Fruit fly (Drosophila melanogaster) whole organism, embryonic: ENCODE measurements around the gene CSN6.

Experiments
- Aef1 ChIP-seq: fragments of 200-800 bp; sonication (Bioruptor generic); IDR thresholded peaks from 3 replicates; pipeline ENCODE4 v1.3.6; 2022; ENCODE audit warnings: missing biosample characterization, missing genetic modification characterization
- B-H2 ChIP-seq: fragments of 200-800 bp; sonication (Bioruptor generic); optimal IDR thresholded peaks from 2 replicates; lab custom pipeline; 2018; ENCODE audit warnings: missing biosample characterization, mild to moderate bottlenecking, missing genetic modification characterization
- BEAF-32 ChIP-seq: fragments of 200-800 bp; sonication (Bioruptor generic); optimal IDR thresholded peaks from 3 replicates; lab custom pipeline; 2017; ENCODE audit warnings: missing biosample characterization, missing genetic modification characterization, mild to moderate bottlenecking, moderate library complexity, missing genetic modification reagents
- Blimp-1 ChIP-seq: fragments of 200-800 bp; sonication (Bioruptor generic); optimal IDR thresholded peaks from 3 replicates; lab custom pipeline; 2018; ENCODE audit warnings: missing biosample characterization, missing genetic modification characterization, mild to moderate bottlenecking, moderate library complexity, missing genetic modification reagents
- C15 ChIP-seq: fragments of 200-800 bp; sonication (Bioruptor generic); IDR thresholded peaks from 3 replicates; pipeline ENCODE4 v1.3.6; 2022; ENCODE audit warnings: missing biosample characterization, missing genetic modification characterization
- CG10267 ChIP-seq: fragments of 200-800 bp; sonication (Bioruptor generic); optimal IDR thresholded peaks from 2 replicates; lab custom pipeline; 2018; ENCODE audit warnings: missing biosample characterization, mild to moderate bottlenecking, missing genetic modification characterization, moderate library complexity
- CG10979 ChIP-seq: fragments of 200-800 bp; sonication (Bioruptor generic); optimal IDR thresholded peaks from 2 replicates; lab custom pipeline; 2018; ENCODE audit warnings: missing biosample characterization, mild to moderate bottlenecking, missing genetic modification characterization, moderate library complexity
- CG11504 ChIP-seq: fragments of 200-800 bp; sonication (Bioruptor generic); optimal IDR thresholded peaks from 3 replicates; lab custom pipeline; 2019; ENCODE audit warnings: missing biosample characterization, mild to moderate bottlenecking, missing genetic modification characterization, moderate library complexity
- CG12391 ChIP-seq: fragments of 200-800 bp; sonication (Bioruptor generic); optimal IDR thresholded peaks from 3 replicates; lab custom pipeline; 2018; ENCODE audit warnings: missing biosample characterization, mild to moderate bottlenecking, missing genetic modification characterization, moderate library complexity
- CG12744 ChIP-seq: fragments of 200-800 bp; sonication (Bioruptor generic); optimal IDR thresholded peaks from 2 replicates; lab custom pipeline; 2016; ENCODE audit warnings: missing biosample characterization, missing genetic modification characterization
- CG13424 ChIP-seq: fragments of 200-800 bp; sonication (Bioruptor generic); optimal IDR thresholded peaks from 2 replicates; lab custom pipeline; 2019; ENCODE audit warnings: missing biosample characterization, mild to moderate bottlenecking, missing genetic modification characterization, moderate library complexity
- CG15269 ChIP-seq: fragments of 200-800 bp; sonication (Bioruptor generic); optimal IDR thresholded peaks from 2 replicates; lab custom pipeline; 2018; ENCODE audit warnings: missing biosample characterization, mild to moderate bottlenecking, missing genetic modification characterization, moderate library complexity
- CG16779 ChIP-seq: fragments of 200-800 bp; sonication (Bioruptor generic); IDR thresholded peaks from 2 replicates; pipeline ENCODE4 v1.3.6; 2022; ENCODE audit warnings: missing biosample characterization, missing genetic modification characterization
- CG17361 ChIP-seq: fragments of 200-800 bp; sonication (Bioruptor generic); IDR thresholded peaks from 3 replicates; pipeline ENCODE4 v1.3.6; 2022; ENCODE audit warnings: missing biosample characterization, missing genetic modification characterization
- CG18262 ChIP-seq: fragments of 200-800 bp; optimal IDR thresholded peaks from 3 replicates; lab custom pipeline; 2019; ENCODE audit warnings: missing biosample characterization, mild to moderate bottlenecking, missing genetic modification characterization, moderate library complexity
- CG18599 ChIP-seq: fragments of 200-800 bp; sonication (Bioruptor generic); optimal IDR thresholded peaks from 3 replicates; lab custom pipeline; 2017; ENCODE audit warnings: missing biosample characterization, missing genetic modification characterization, mild to moderate bottlenecking, moderate library complexity, missing genetic modification reagents
- CG2678 ChIP-seq: fragments of 200-800 bp; sonication (Bioruptor generic); optimal IDR thresholded peaks from 3 replicates; lab custom pipeline; 2019; ENCODE audit warnings: missing biosample characterization, mild to moderate bottlenecking, missing genetic modification characterization, moderate library complexity
- CG2712 ChIP-seq: fragments of 200-800 bp; optimal IDR thresholded peaks from 3 replicates; lab custom pipeline; 2019; ENCODE audit warnings: missing biosample characterization, mild to moderate bottlenecking, missing genetic modification characterization, moderate library complexity
- CG30020 ChIP-seq: fragments of 200-800 bp; optimal IDR thresholded peaks from 2 replicates; lab custom pipeline; 2019; ENCODE audit warnings: missing biosample characterization, mild to moderate bottlenecking, missing genetic modification characterization, moderate library complexity
- CG31441 ChIP-seq: fragments of 200-800 bp; sonication (Bioruptor generic); IDR thresholded peaks from 2 replicates; pipeline ENCODE4 v1.3.6; 2022; ENCODE audit warnings: missing biosample characterization, missing genetic modification characterization
- CG3726 ChIP-seq: fragments of 200-800 bp; sonication (Bioruptor generic); IDR thresholded peaks from 3 replicates; pipeline ENCODE4, ENCODE4 v1.3.6; 2022; ENCODE audit warnings: missing biosample characterization, missing genetic modification characterization
- CG5953 ChIP-seq: fragments of 200-800 bp; sonication (Bioruptor generic); IDR thresholded peaks from 2 replicates; pipeline ENCODE4 v1.3.6; 2022; ENCODE audit warnings: missing biosample characterization, missing genetic modification characterization
- CG7556 ChIP-seq: fragments of 200-800 bp; sonication (Bioruptor generic); optimal IDR thresholded peaks from 2 replicates; lab custom pipeline; 2017; ENCODE audit warnings: missing biosample characterization, mild to moderate bottlenecking, missing genetic modification characterization
- CG7839 ChIP-seq: fragments of 200-800 bp; sonication (Bioruptor generic); optimal IDR thresholded peaks from 3 replicates; lab custom pipeline; 2018; ENCODE audit warnings: missing biosample characterization, mild to moderate bottlenecking, missing genetic modification characterization, moderate library complexity
- CG8924 ChIP-seq: fragments of 200-800 bp; optimal IDR thresholded peaks from 3 replicates; lab custom pipeline; 2019; ENCODE audit warnings: missing biosample characterization, mild to moderate bottlenecking, missing genetic modification characterization, moderate library complexity
- CG9817 ChIP-seq: fragments of 200-800 bp; sonication (Bioruptor generic); optimal IDR thresholded peaks from 2 replicates; lab custom pipeline; 2018; ENCODE audit warnings: missing biosample characterization, mild to moderate bottlenecking, missing genetic modification characterization, moderate library complexity
- Camta ChIP-seq: fragments of 200-800 bp; sonication (Bioruptor generic); optimal IDR thresholded peaks from 2 replicates; lab custom pipeline; 2016; ENCODE audit warnings: missing biosample characterization, missing genetic modification characterization
- Dbx ChIP-seq: fragments of 200-800 bp; sonication (Bioruptor generic); IDR thresholded peaks from 3 replicates; pipeline ENCODE4 v1.3.6; 2022; ENCODE audit warnings: missing biosample characterization, missing genetic modification characterization
- ERR ChIP-seq: fragments of 200-800 bp; sonication (Bioruptor generic); optimal IDR thresholded peaks from 2 replicates; lab custom pipeline; 2016; ENCODE audit warnings: missing biosample characterization, missing genetic modification characterization
- Eip74EF ChIP-seq, 2 experiments: fragments of 200-800 bp in 1 of 2; fragments of >200 bp in 1 of 2; sonication (Bioruptor generic) in 1 of 2; optimal IDR thresholded peaks; 2 replicates each; lab custom pipeline; 2017 to 2019; ENCODE audit warnings: missing biosample characterization in 2 of 2, missing genetic modification characterization in 2 of 2, mild to moderate bottlenecking in 1 of 2, moderate library complexity in 1 of 2
- HmgD ChIP-seq: fragments of 200-800 bp; sonication (Bioruptor generic); optimal IDR thresholded peaks from 3 replicates; lab custom pipeline; 2016; ENCODE audit warnings: missing biosample characterization, missing genetic modification characterization
- Hmr ChIP-seq: fragments of 200-800 bp; sonication (Bioruptor generic); optimal IDR thresholded peaks from 3 replicates; lab custom pipeline; 2017; ENCODE audit warnings: mild to moderate bottlenecking, missing biosample characterization, missing genetic modification reagents, missing genetic modification characterization
- Hr51 ChIP-seq, 2 experiments: fragments of 200-800 bp; sonication (Bioruptor generic); optimal IDR thresholded peaks; 2 replicates in 1 of 2; 3 replicates in 1 of 2; lab custom pipeline; 2016 to 2018; ENCODE audit warnings: missing biosample characterization in 2 of 2, missing genetic modification characterization in 2 of 2, mild to moderate bottlenecking in 1 of 2, moderate library complexity in 1 of 2
- Med ChIP-seq: fragments of 200-800 bp; sonication (Bioruptor generic); peaks from one replicate; lab custom pipeline; 2016; ENCODE audit warnings: missing biosample characterization, missing genetic modification characterization, mild to moderate bottlenecking, inconsistent platforms, moderate library complexity
- Meics ChIP-seq: fragments of 200-800 bp; sonication (Bioruptor generic); optimal IDR thresholded peaks from 2 replicates; lab custom pipeline; 2017; ENCODE audit warnings: missing biosample characterization, mild to moderate bottlenecking, missing genetic modification characterization
- Sox100B ChIP-seq: fragments of 200-800 bp; sonication (Bioruptor generic); optimal IDR thresholded peaks from 3 replicates; lab custom pipeline; 2018; ENCODE audit warnings: missing biosample characterization, mild to moderate bottlenecking, missing genetic modification characterization
- Sox102F ChIP-seq: fragments of 200-800 bp; sonication (Bioruptor generic); optimal IDR thresholded peaks from 2 replicates; lab custom pipeline; 2018; ENCODE audit warnings: missing biosample characterization, mild to moderate bottlenecking, missing genetic modification characterization, moderate library complexity
- Sry-δ ChIP-seq: fragments of 200-800 bp; sonication (Bioruptor generic); optimal IDR thresholded peaks from 2 replicates; lab custom pipeline; 2016; ENCODE audit warnings: missing biosample characterization, missing genetic modification characterization
- dmrt99B ChIP-seq: fragments of 200-800 bp; sonication (Bioruptor generic); optimal IDR thresholded peaks from 2 replicates; lab custom pipeline; 2018; ENCODE audit warnings: missing biosample characterization, mild to moderate bottlenecking, missing genetic modification characterization, moderate library complexity
- eve ChIP-seq, 2 experiments: fragments of >200 bp; optimal IDR thresholded peaks; 2 replicates each; lab custom pipeline; 2017; ENCODE audit warnings: missing biosample characterization in 2 of 2, missing genetic modification characterization in 2 of 2
- gem ChIP-seq: fragments of 200-800 bp; sonication (Bioruptor generic); optimal IDR thresholded peaks from 2 replicates; lab custom pipeline; 2019; ENCODE audit warnings: missing biosample characterization, mild to moderate bottlenecking, missing genetic modification characterization, moderate library complexity
- grau ChIP-seq: fragments of 200-800 bp; optimal IDR thresholded peaks from 3 replicates; lab custom pipeline; 2019; ENCODE audit warnings: missing biosample characterization, mild to moderate bottlenecking, missing genetic modification characterization, moderate library complexity
- gsb-n ChIP-seq: fragments of 200-800 bp; sonication (Bioruptor generic); optimal IDR thresholded peaks from 3 replicates; lab custom pipeline; 2018; ENCODE audit warnings: missing biosample characterization, mild to moderate bottlenecking, missing genetic modification characterization
- nmo ChIP-seq: fragments of 200-800 bp; sonication (Bioruptor generic); optimal IDR thresholded peaks from 2 replicates; lab custom pipeline; 2018; ENCODE audit warnings: missing biosample characterization, mild to moderate bottlenecking, missing genetic modification characterization, moderate library complexity
- row ChIP-seq: fragments of 200-800 bp; sonication (Bioruptor generic); IDR thresholded peaks from 3 replicates; pipeline ENCODE4 v1.3.6; 2022; ENCODE audit warnings: missing biosample characterization, missing genetic modification characterization

Gene CSN6

DNA sequence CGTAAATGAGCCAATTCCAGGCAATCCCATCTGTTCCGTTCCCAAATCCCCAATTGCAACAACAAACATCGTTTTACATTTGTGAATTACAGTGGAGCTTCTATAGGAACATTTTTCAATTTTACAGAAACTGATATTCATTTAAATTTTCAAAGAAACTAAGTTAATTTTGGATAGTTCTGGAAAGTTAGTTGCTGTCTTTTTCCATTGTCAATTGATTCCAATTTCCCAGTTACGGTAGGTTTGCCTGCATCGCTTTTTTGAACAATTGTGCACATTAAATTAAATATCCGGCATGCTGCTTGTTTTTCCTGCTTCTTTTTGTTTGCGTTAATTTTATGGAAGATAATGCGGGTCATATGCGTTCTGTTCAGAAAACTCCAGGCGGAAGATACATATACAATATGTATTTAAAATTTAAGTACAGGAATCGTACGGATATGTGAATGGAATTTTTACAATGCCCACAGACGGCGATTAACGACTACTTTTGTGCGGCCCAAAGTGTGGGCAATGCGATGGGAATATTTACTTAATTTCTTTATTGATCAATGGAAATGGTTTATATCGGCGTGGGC is 47.5 kb downstream of the CSN6 start (continued):
- TF ChIP-seq Aef1 (GFP tag; lab: Robert Waterston, UW) (no peak), eve (GFP tag; optimal IDR thresholded peaks at IDR 0.05; lab: Kevin White, UChicago) (no peak), Camta (no peak), BEAF-32 (no peak), Sry-δ (GFP tag; lab: Kevin White, UChicago) (no peak), CG30020 (tag; lab: Kevin White, UChicago) (no peak), C15 (GFP tag; lab: Robert Waterston, UW) (no peak)

DNA sequence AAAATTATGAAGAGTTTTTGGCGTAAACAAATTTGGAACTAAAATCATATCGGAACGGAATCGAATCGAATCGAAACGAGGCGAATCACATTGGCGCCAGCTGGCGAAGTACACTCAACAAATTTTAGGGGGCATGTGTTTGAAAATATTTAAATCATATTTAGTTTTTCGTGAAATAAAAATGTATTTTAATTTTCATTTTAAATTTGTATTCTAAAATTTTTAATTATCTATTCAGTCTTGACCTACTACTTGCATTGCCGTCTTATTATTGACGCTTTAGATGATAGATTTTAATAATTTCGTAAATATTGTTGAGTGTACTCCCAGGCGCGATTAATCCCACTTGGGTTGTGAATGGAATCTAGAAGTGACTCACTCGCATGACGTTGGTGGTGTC is 48.6 kb downstream of the CSN6 start:
- TF ChIP-seq Hmr (peak; percentile 5), Meics (GFP tag; lab: Kevin White, UChicago) (peak; percentile 11), CG5953 (no peak), CG31441 (GFP tag; lab: Robert Waterston, UW) (0 out of 2 replicates have a peak, but pooled peaks have one; percentile 20), Hr51 (GFP tag; optimal IDR thresholded peaks at IDR 0.05; lab: Kevin White, UChicago) (peak in 1 of 2 experiments; percentile 51), CG8924 (tag; lab: Kevin White, UChicago) (peak; percentile 7), Dbx (GFP tag; lab: Robert Waterston, UW) (no peak), CG7839 (peak; percentile 23), Sox102F (peak; percentile 17), Blimp-1 (peak; percentile 8), CG12391 (tag; lab: Kevin White, UChicago) (peak; percentile 19), CG10267 (tag; lab: Kevin White, UChicago) (peak; percentile 1), CG15269 (tag; lab: Kevin White, UChicago) (peak; percentile 25), Sox100B (peak; percentile 18), CG17361 (GFP tag; lab: Robert Waterston, UW) (0 out of 3 replicates have a peak, but pooled peaks have one; percentile 25), CG2678 (tag; lab: Kevin White, UChicago) (peak; percentile 31), CG11504 (peak; percentile 48), CG7556 (GFP tag; lab: Kevin White, UChicago) (peak; percentile 36), HmgD (GFP tag; lab: Kevin White, UChicago) (no peak), CG9817 (tag; lab: Kevin White, UChicago) (no peak), grau (tag; lab: Kevin White, UChicago) (peak; percentile 36), CG2712 (tag; lab: Kevin White, UChicago) (peak; percentile 24), gem (tag; lab: Kevin White, UChicago) (peak; percentile 62), row (GFP tag; lab: Robert Waterston, UW) (peak; percentile 35; the same call in 2 of the 3 replicates), CG3726 (GFP tag; lab: Robert Waterston, UW) (no peak), CG18262 (tag; lab: Kevin White, UChicago) (peak; percentile 24), CG16779 (GFP tag; lab: Robert Waterston, UW) (no peak), B-H2 (GFP tag; lab: Kevin White, UChicago) (no peak), CG12744 (GFP tag; lab: Kevin White, UChicago) (no peak), nmo (peak; percentile 18), ERR (no peak), Med (GFP tag; lab: Kevin White, UChicago) (peak; percentile 48), gsb-n (tag; lab: Kevin White, UChicago) (peak; percentile 32), Eip74EF (GFP tag; optimal IDR thresholded peaks at IDR 0.05; lab: Kevin White, UChicago) (peak in 1 of 2 experiments; percentile 16), CG13424 (tag; lab: Kevin White, UChicago) (peak; percentile 13), CG18599 (GFP tag; lab: Kevin White, UChicago) (no peak), dmrt99B (peak; percentile 33), CG10979 (tag; lab: Kevin White, UChicago) (peak; percentile 13)
